Worm (Caenorhabditis elegans): ENCODE data around the gene F21G4.3.

- TF ChIP-seq R02D3.7 (tag; optimal IDR thresholded peaks at IDR 0.05) (no peak), unc-62 (GFP tag; optimal IDR thresholded peaks at IDR 0.05 in 1 of 2) (no peak), unc-62 (tag; optimal IDR thresholded peaks at IDR 0.05) (no peak)
These were observed 28.6 kb upstream of the F21G4.3 start, which contains the start of gene R07B1.6 for ce11 chrX:9866355-9866754.

All from whole organism, L4 larva.